Fruit fly (Drosophila melanogaster) whole organism, embryonic: ENCODE results near the gene SamDC.
A peak's percentile ranks its signal among the peaks of the same experiment; 100 is the strongest.

ENCODE experiments used
- BEAF-32 ChIP-seq: fragments of 200-800 bp; sonication (Bioruptor generic); optimal IDR thresholded peaks from 3 replicates; lab custom pipeline; 2017; ENCODE audit warnings: missing biosample characterization, missing genetic modification characterization, mild to moderate bottlenecking, moderate library complexity, missing genetic modification reagents
- Bteb2 ChIP-seq: fragments of 200-800 bp; sonication (Bioruptor generic); optimal IDR thresholded peaks from 2 replicates; lab custom pipeline; 2016; ENCODE audit warnings: missing biosample characterization, missing genetic modification characterization
- CG10209 ChIP-seq: fragments of 200-800 bp; sonication (Bioruptor generic); optimal IDR thresholded peaks from 3 replicates; lab custom pipeline; 2017; ENCODE audit warnings: missing biosample characterization, mild to moderate bottlenecking, missing genetic modification characterization, missing genetic modification reagents
- CG10267 ChIP-seq: fragments of 200-800 bp; sonication (Bioruptor generic); optimal IDR thresholded peaks from 2 replicates; lab custom pipeline; 2018; ENCODE audit warnings: missing biosample characterization, mild to moderate bottlenecking, missing genetic modification characterization, moderate library complexity
- CG10462 ChIP-seq: fragments of 200-800 bp; sonication (Bioruptor generic); optimal IDR thresholded peaks from 2 replicates; lab custom pipeline; 2016; ENCODE audit warnings: missing biosample characterization, missing genetic modification characterization
- CG10543 ChIP-seq: fragments of 200-800 bp; sonication (Bioruptor generic); optimal IDR thresholded peaks from 3 replicates; lab custom pipeline; 2017; ENCODE audit warnings: missing biosample characterization, mild to moderate bottlenecking, missing genetic modification characterization, moderate library complexity
- CG11696 ChIP-seq: fragments of 200-800 bp; sonication (Bioruptor generic); IDR thresholded peaks from 2 replicates; pipeline ENCODE4 v1.3.6; 2022; ENCODE audit warnings: missing biosample characterization, missing genetic modification characterization
- CG12236 ChIP-seq: fragments of 200-800 bp; sonication (Bioruptor generic); optimal IDR thresholded peaks from 2 replicates; lab custom pipeline; 2016; ENCODE audit warnings: missing biosample characterization, missing genetic modification characterization
- CG12299 ChIP-seq: fragments of 200-800 bp; sonication (Bioruptor generic); optimal IDR thresholded peaks from 2 replicates; lab custom pipeline; 2018; ENCODE audit warnings: missing biosample characterization, mild to moderate bottlenecking, missing genetic modification characterization
- CG14014 ChIP-seq: fragments of 200-800 bp; sonication (Bioruptor generic); IDR thresholded peaks from 2 replicates; pipeline ENCODE4 v1.3.6; 2022; ENCODE audit warnings: missing biosample characterization, missing genetic modification characterization
- CG14050 ChIP-seq: fragments of 200-800 bp; sonication (Bioruptor generic); IDR thresholded peaks from 3 replicates; pipeline ENCODE4 v1.3.6; 2022; ENCODE audit warnings: missing biosample characterization, missing genetic modification characterization
- CG15073 ChIP-seq: fragments of 200-800 bp; sonication (Bioruptor generic); optimal IDR thresholded peaks from 2 replicates; lab custom pipeline; 2016; ENCODE audit warnings: missing biosample characterization, missing genetic modification characterization
- CG16779 ChIP-seq: fragments of 200-800 bp; sonication (Bioruptor generic); IDR thresholded peaks from 2 replicates; pipeline ENCODE4 v1.3.6; 2022; ENCODE audit warnings: missing biosample characterization, missing genetic modification characterization
- CG17359 ChIP-seq: fragments of 200-800 bp; sonication (Bioruptor generic); optimal IDR thresholded peaks from 3 replicates; lab custom pipeline; 2018; ENCODE audit warnings: missing biosample characterization, mild to moderate bottlenecking, missing genetic modification characterization, moderate library complexity
- CG32772 ChIP-seq: fragments of 200-800 bp; sonication (Bioruptor generic); IDR thresholded peaks from 2 replicates; pipeline ENCODE4 v1.3.6; 2022; ENCODE audit warnings: missing biosample characterization, missing genetic modification characterization
- CG3407 ChIP-seq: fragments of 200-800 bp; sonication (Bioruptor generic); optimal IDR thresholded peaks from 2 replicates; lab custom pipeline; 2018; ENCODE audit warnings: missing biosample characterization, mild to moderate bottlenecking, missing genetic modification characterization
- CG3726 ChIP-seq: fragments of 200-800 bp; sonication (Bioruptor generic); IDR thresholded peaks from 3 replicates; pipeline ENCODE4, ENCODE4 v1.3.6; 2022; ENCODE audit warnings: missing biosample characterization, missing genetic modification characterization
- CG4707 ChIP-seq: fragments of 200-800 bp; sonication (Bioruptor generic); optimal IDR thresholded peaks from 2 replicates; lab custom pipeline; 2018; ENCODE audit warnings: missing biosample characterization, mild to moderate bottlenecking, missing genetic modification characterization, moderate library complexity
- CG4820 ChIP-seq: fragments of 200-800 bp; sonication (Bioruptor generic); optimal IDR thresholded peaks from 3 replicates; lab custom pipeline; 2016; ENCODE audit warnings: missing biosample characterization, missing genetic modification characterization
- CG7987 ChIP-seq: fragments of 200-800 bp; sonication (Bioruptor generic); optimal IDR thresholded peaks from 2 replicates; lab custom pipeline; 2018; ENCODE audit warnings: missing biosample characterization, mild to moderate bottlenecking, missing genetic modification characterization, moderate library complexity
- CG8290 ChIP-seq, 3 experiments: fragments of 200-800 bp; sonication (Bioruptor generic); optimal IDR thresholded peaks; 2 replicates each; lab custom pipeline; 2016 to 2019; ENCODE audit warnings: missing biosample characterization in 3 of 3, missing genetic modification characterization in 3 of 3, mild to moderate bottlenecking in 2 of 3, moderate library complexity in 1 of 3
- CG9609 ChIP-seq: fragments of 200-800 bp; sonication (Bioruptor generic); optimal IDR thresholded peaks from 3 replicates; lab custom pipeline; 2016; ENCODE audit warnings: missing biosample characterization, missing genetic modification characterization
- Dll ChIP-seq: fragments of 200-800 bp; sonication (Bioruptor generic); IDR thresholded peaks from 4 replicates; pipeline ENCODE4 v1.3.6; 2022; ENCODE audit warnings: missing biosample characterization, missing genetic modification characterization; ENCODE audit not compliant: partially characterized antibody
- Eip74EF ChIP-seq, 2 experiments: fragments of 200-800 bp in 1 of 2; fragments of >200 bp in 1 of 2; sonication (Bioruptor generic) in 1 of 2; optimal IDR thresholded peaks; 2 replicates each; lab custom pipeline; 2017 to 2019; ENCODE audit warnings: missing biosample characterization in 2 of 2, missing genetic modification characterization in 2 of 2, mild to moderate bottlenecking in 1 of 2, moderate library complexity in 1 of 2
- Hr51 ChIP-seq, 2 experiments: fragments of 200-800 bp; sonication (Bioruptor generic); optimal IDR thresholded peaks; 2 replicates in 1 of 2; 3 replicates in 1 of 2; lab custom pipeline; 2016 to 2018; ENCODE audit warnings: missing biosample characterization in 2 of 2, missing genetic modification characterization in 2 of 2, mild to moderate bottlenecking in 1 of 2, moderate library complexity in 1 of 2
- Opbp ChIP-seq: fragments of 200-800 bp; sonication (Bioruptor generic); IDR thresholded peaks from 3 replicates; pipeline ENCODE4 v1.3.6; 2022; ENCODE audit warnings: missing biosample characterization, missing genetic modification characterization; ENCODE audit not compliant: partially characterized antibody
- Pdp1 ChIP-seq, 2 experiments: fragments of 200-800 bp; sonication (Bioruptor generic); optimal IDR thresholded peaks; 3 replicates each; lab custom pipeline; 2016; ENCODE audit warnings: missing biosample characterization in 2 of 2, missing genetic modification characterization in 2 of 2, mild to moderate bottlenecking in 1 of 2, moderate library complexity in 1 of 2
- Ptx1 ChIP-seq: fragments of 200-800 bp; sonication (Bioruptor generic); IDR thresholded peaks from 2 replicates; pipeline ENCODE4 v1.3.6; 2022; ENCODE audit warnings: missing biosample characterization, missing genetic modification characterization
- Usf ChIP-seq: fragments of 200-800 bp; sonication (Bioruptor generic); optimal IDR thresholded peaks from 2 replicates; lab custom pipeline; 2017; ENCODE audit warnings: missing genotype, missing biosample characterization, missing genetic modification characterization
- az2 ChIP-seq: fragments of 200-800 bp; sonication (Bioruptor generic); optimal IDR thresholded peaks from 3 replicates; lab custom pipeline; 2016; ENCODE audit warnings: missing biosample characterization, missing genetic modification characterization
- bsh ChIP-seq, 2 experiments: fragments of 200-800 bp; sonication (Bioruptor generic); optimal IDR thresholded peaks; 2 replicates each; lab custom pipeline; 2017 to 2018; ENCODE audit warnings: mild to moderate bottlenecking in 2 of 2, missing biosample characterization in 2 of 2, missing genetic modification characterization in 2 of 2, moderate library complexity in 1 of 2
- corto ChIP-seq: fragments of 200-800 bp; sonication (Bioruptor generic); optimal IDR thresholded peaks from 2 replicates; lab custom pipeline; 2016; ENCODE audit warnings: missing biosample characterization, mild to moderate bottlenecking, missing genetic modification characterization, moderate library complexity
- dan ChIP-seq: fragments of 200-800 bp; sonication (Bioruptor generic); IDR thresholded peaks from 2 replicates; pipeline ENCODE4 v1.3.6; 2022; ENCODE audit warnings: missing biosample characterization, missing genetic modification characterization
- gt ChIP-seq: fragments of 200-800 bp; sonication (Bioruptor generic); IDR thresholded peaks from 2 replicates; pipeline ENCODE4 v1.3.6; 2022; ENCODE audit warnings: missing biosample characterization, missing genetic modification characterization
- lab ChIP-seq: fragments of 200-800 bp; sonication (Bioruptor generic); optimal IDR thresholded peaks from 3 replicates; lab custom pipeline; 2017; ENCODE audit warnings: missing biosample characterization, missing genetic modification characterization, mild to moderate bottlenecking, moderate library complexity, missing genetic modification reagents
- nmo ChIP-seq: fragments of 200-800 bp; sonication (Bioruptor generic); optimal IDR thresholded peaks from 2 replicates; lab custom pipeline; 2018; ENCODE audit warnings: missing biosample characterization, mild to moderate bottlenecking, missing genetic modification characterization, moderate library complexity
- pum ChIP-seq: fragments of 200-800 bp; sonication (Bioruptor generic); optimal IDR thresholded peaks from 2 replicates; lab custom pipeline; 2016; ENCODE audit warnings: missing biosample characterization, missing genetic modification characterization
- repo ChIP-seq: fragments of 200-800 bp; sonication (Bioruptor generic); optimal IDR thresholded peaks from 2 replicates; lab custom pipeline; 2016; ENCODE audit warnings: missing biosample characterization, missing genetic modification characterization
- row ChIP-seq: fragments of 200-800 bp; sonication (Bioruptor generic); IDR thresholded peaks from 3 replicates; pipeline ENCODE4 v1.3.6; 2022; ENCODE audit warnings: missing biosample characterization, missing genetic modification characterization
- salm ChIP-seq: fragments of 200-800 bp; sonication (Bioruptor generic); optimal IDR thresholded peaks from 2 replicates; lab custom pipeline; 2018; ENCODE audit warnings: missing biosample characterization, mild to moderate bottlenecking, missing genetic modification characterization
- sqz ChIP-seq: fragments of 200-800 bp; sonication (Bioruptor generic); optimal IDR thresholded peaks from 3 replicates; lab custom pipeline; 2018; ENCODE audit warnings: missing biosample characterization, mild to moderate bottlenecking, missing genetic modification characterization
- stwl ChIP-seq: fragments of 200-800 bp; sonication (Bioruptor generic); optimal IDR thresholded peaks from 3 replicates; lab custom pipeline; 2018; ENCODE audit warnings: missing biosample characterization, mild to moderate bottlenecking, missing genetic modification characterization, moderate library complexity
- tin ChIP-seq: fragments of 200-800 bp; sonication (Bioruptor generic); optimal IDR thresholded peaks from 3 replicates; lab custom pipeline; 2016; ENCODE audit warnings: missing biosample characterization, missing genetic modification characterization
- toy ChIP-seq: fragments of 200-800 bp; sonication (Bioruptor generic); IDR thresholded peaks from 2 replicates; pipeline ENCODE4 v1.3.6; 2022; ENCODE audit warnings: missing biosample characterization, missing genetic modification characterization
- twi ChIP-seq: fragments of 200-800 bp; optimal IDR thresholded peaks from 2 replicates; lab custom pipeline; 2019; ENCODE audit warnings: missing biosample characterization, mild to moderate bottlenecking, missing genetic modification characterization, moderate library complexity
- unc-4 ChIP-seq: fragments of 200-800 bp; sonication (Bioruptor generic); IDR thresholded peaks from 2 replicates; pipeline ENCODE4 v1.3.6; 2022; ENCODE audit warnings: missing biosample characterization, missing genetic modification characterization; ENCODE audit not compliant: partially characterized antibody
- unpg ChIP-seq: fragments of 200-800 bp; sonication (Bioruptor generic); optimal IDR thresholded peaks from 3 replicates; lab custom pipeline; 2018; ENCODE audit warnings: missing biosample characterization, mild to moderate bottlenecking, missing genetic modification characterization, moderate library complexity

Gene SamDC

DNA sequence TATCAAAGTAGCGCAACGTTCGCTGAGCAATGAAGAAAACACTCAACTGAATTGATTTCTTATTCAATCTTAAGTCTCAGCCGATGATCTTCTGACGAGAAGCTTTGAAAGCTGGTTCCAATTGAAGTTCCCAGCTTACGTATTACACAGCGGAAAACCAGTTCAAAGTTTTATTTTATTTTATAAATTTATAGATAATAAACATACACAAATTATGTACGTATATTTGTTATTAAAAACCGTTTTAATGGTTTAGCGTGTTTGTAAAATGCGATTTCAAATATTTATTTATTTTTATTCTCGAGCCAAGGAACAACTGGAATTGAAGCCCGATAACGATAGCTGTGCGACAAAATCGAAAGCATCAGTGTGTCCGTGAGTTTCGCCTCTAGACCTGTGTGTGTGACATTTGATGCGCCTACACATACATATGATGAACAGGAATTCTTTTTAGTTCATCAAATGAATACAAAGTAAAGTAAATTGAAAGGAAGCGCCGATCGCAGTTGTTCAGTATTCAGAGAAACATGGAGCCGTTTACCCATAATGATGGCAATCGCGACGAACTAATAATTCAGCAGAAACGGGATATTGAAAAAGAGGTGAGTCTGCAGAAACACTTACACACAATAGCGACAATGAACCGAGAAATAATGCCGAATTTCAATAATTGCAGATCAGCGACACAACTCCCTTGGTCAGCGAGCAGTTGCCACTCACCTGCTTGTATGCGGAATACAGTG is 32.6 kb upstream of the SamDC start, which contains the start of the genes CG5390 and CG4968 (continued):
- TF ChIP-seq CG14014 (peak; percentile 73; the same call in 1 of the 2 replicates), Pdp1 (GFP tag; optimal IDR thresholded peaks at IDR 0.05; lab: Kevin White, UChicago) (peak in 1 of 2 experiments; percentile 42), CG15073 (no peak), repo (GFP tag; lab: Kevin White, UChicago) (no peak), CG7987 (no peak), dan (GFP tag; lab: Robert Waterston, UW) (no peak), CG17359 (tag; lab: Kevin White, UChicago) (peak; percentile 72), unc-4 (GFP tag; lab: Robert Waterston, UW) (peak; percentile 50), CG10462 (GFP tag; lab: Kevin White, UChicago) (no peak), sqz (GFP tag; lab: Kevin White, UChicago) (peak; percentile 43), CG32772 (GFP tag; lab: Robert Waterston, UW) (no peak), tin (GFP tag; lab: Kevin White, UChicago) (peak; percentile 46), BEAF-32 (GFP tag; lab: Kevin White, UChicago) (peak; percentile 60), CG12236 (GFP tag; lab: Kevin White, UChicago) (no peak), CG10209 (GFP tag; lab: Kevin White, UChicago) (peak; percentile 59), CG16779 (no peak), bsh (GFP tag; optimal IDR thresholded peaks at IDR 0.05; lab: Kevin White, UChicago) (peak in 1 of 2 experiments; percentile 74), CG9609 (GFP tag; lab: Kevin White, UChicago) (no peak), stwl (peak; percentile 87), CG4707 (GFP tag; lab: Kevin White, UChicago) (peak; percentile 38), CG4820 (GFP tag; lab: Kevin White, UChicago) (peak; percentile 20), toy (no peak), Hr51 (GFP tag; optimal IDR thresholded peaks at IDR 0.05; lab: Kevin White, UChicago) (peak; percentile 30 to 83), Dll (GFP tag; lab: Robert Waterston, UW) (peak; percentile 44; the same call in 1 of the 4 replicates), CG8290 (GFP tag; optimal IDR thresholded peaks at IDR 0.05; lab: Kevin White, UChicago) (peak; percentile 66), CG8290 (tag; optimal IDR thresholded peaks at IDR 0.05; lab: Kevin White, UChicago) (no peak), unpg (GFP tag; lab: Kevin White, UChicago) (peak; percentile 81), Usf (no peak), az2 (peak; percentile 54), Ptx1 (GFP tag; lab: Robert Waterston, UW) (peak; percentile 50; the same call in 1 of the 2 replicates), CG3726 (GFP tag; lab: Robert Waterston, UW) (no peak), CG10267 (tag; lab: Kevin White, UChicago) (peak; percentile 75), gt (GFP tag; lab: Robert Waterston, UW) (no peak), Opbp (GFP tag; lab: Robert Waterston, UW) (0 out of 3 replicates have a peak, but pooled peaks have one; percentile 24), twi (peak; percentile 43), Eip74EF (GFP tag; optimal IDR thresholded peaks at IDR 0.05; lab: Kevin White, UChicago) (peak in 1 of 2 experiments; percentile 46), lab (GFP tag; lab: Kevin White, UChicago) (no peak), Bteb2 (no peak), CG14050 (peak; percentile 30; the same call in 1 of the 3 replicates), nmo (GFP tag; lab: Kevin White, UChicago) (peak; percentile 66), corto (GFP tag; lab: Kevin White, UChicago) (peak; percentile 79), salm (tag; lab: Kevin White, UChicago) (peak; percentile 58), CG10543 (GFP tag; lab: Kevin White, UChicago) (peak; percentile 70), CG11696 (GFP tag; lab: Robert Waterston, UW) (no peak), CG3407 (GFP tag; lab: Kevin White, UChicago) (peak; percentile 56), pum (GFP tag; lab: Kevin White, UChicago) (no peak), CG12299 (tag; lab: Kevin White, UChicago) (peak; percentile 73), row (GFP tag; lab: Robert Waterston, UW) (peak; percentile 82)
